Fruit fly (Drosophila melanogaster) whole organism, prepupa: Measurements from ENCODE around the gene CG14853.

ENCODE experiments used
- Blimp-1 ChIP-seq: fragments of 200-800 bp; sonication (Bioruptor generic); optimal IDR thresholded peaks from 3 replicates; lab custom pipeline; 2017; ENCODE audit warnings: missing biosample characterization, missing genetic modification characterization, mild to moderate bottlenecking, moderate library complexity, missing genetic modification reagents
- CG10631 ChIP-seq: fragments of 200-800 bp; sonication (Bioruptor generic); optimal IDR thresholded peaks from 2 replicates; lab custom pipeline; 2016; ENCODE audit warnings: missing biosample characterization, missing genetic modification characterization
- CG10669 ChIP-seq: fragments of 200-800 bp; sonication (Bioruptor generic); optimal IDR thresholded peaks from 3 replicates; lab custom pipeline; 2018; ENCODE audit warnings: missing biosample characterization, mild to moderate bottlenecking, missing genetic modification characterization, moderate library complexity
- CG11762 ChIP-seq: fragments of 200-800 bp; sonication (Bioruptor generic); optimal IDR thresholded peaks from 3 replicates; lab custom pipeline; 2016; ENCODE audit warnings: missing biosample characterization, missing genetic modification characterization; ENCODE audit not compliant: insufficient read depth
- CG11902 ChIP-seq: fragments of 200-800 bp; sonication (Bioruptor generic); optimal IDR thresholded peaks from 3 replicates; lab custom pipeline; 2016; ENCODE audit warnings: missing biosample characterization, missing genetic modification characterization
- CG15336 ChIP-seq: fragments of 200-800 bp; sonication (Bioruptor generic); IDR thresholded peaks from 2 replicates; pipeline ENCODE4 v1.3.6; 2022; ENCODE audit warnings: missing biosample characterization, missing genetic modification characterization
- CG1621 ChIP-seq: fragments of 200-800 bp; sonication (Bioruptor generic); optimal IDR thresholded peaks from 3 replicates; lab custom pipeline; 2018; ENCODE audit warnings: missing biosample characterization, mild to moderate bottlenecking, missing genetic modification characterization
- CG16779 ChIP-seq: fragments of 200-800 bp; sonication (Bioruptor generic); optimal IDR thresholded peaks from 3 replicates; lab custom pipeline; 2017; ENCODE audit warnings: missing biosample characterization, mild to moderate bottlenecking, missing genetic modification characterization
- CG3032 ChIP-seq: fragments of 200-800 bp; optimal IDR thresholded peaks from 2 replicates; lab custom pipeline; 2019; ENCODE audit warnings: missing biosample characterization, mild to moderate bottlenecking, missing genetic modification characterization, moderate library complexity
- CG31627 ChIP-seq: fragments of 200-800 bp; sonication (Bioruptor generic); optimal IDR thresholded peaks from 3 replicates; lab custom pipeline; 2016; ENCODE audit warnings: missing biosample characterization, missing genetic modification characterization
- CG32006 ChIP-seq: fragments of 200-800 bp; sonication (Bioruptor generic); optimal IDR thresholded peaks from 3 replicates; lab custom pipeline; 2017; ENCODE audit warnings: missing biosample characterization, mild to moderate bottlenecking, missing genetic modification characterization
- CG34406 ChIP-seq: fragments of 200-800 bp; sonication (Bioruptor generic); optimal IDR thresholded peaks from 3 replicates; lab custom pipeline; 2016; ENCODE audit warnings: missing biosample characterization, missing genetic modification characterization
- CG4318 ChIP-seq: fragments of 200-800 bp; sonication (Bioruptor generic); optimal IDR thresholded peaks from 3 replicates; lab custom pipeline; 2017; ENCODE audit warnings: missing biosample characterization, mild to moderate bottlenecking, missing genetic modification characterization
- CG6163 ChIP-seq: fragments of 200-800 bp; sonication (Bioruptor generic); IDR thresholded peaks from 3 replicates; pipeline ENCODE4 v1.3.6; 2022; ENCODE audit warnings: missing biosample characterization, missing genetic modification characterization
- CG6276 ChIP-seq: fragments of 200-800 bp; sonication (Bioruptor generic); optimal IDR thresholded peaks from 2 replicates; lab custom pipeline; 2017; ENCODE audit warnings: missing biosample characterization, mild to moderate bottlenecking, missing genetic modification characterization
- CG6854 ChIP-seq: fragments of 200-800 bp; sonication (Bioruptor generic); optimal IDR thresholded peaks from 2 replicates; lab custom pipeline; 2017; ENCODE audit warnings: missing biosample characterization, mild to moderate bottlenecking, missing genetic modification characterization
- CG8119 ChIP-seq: fragments of 200-800 bp; sonication (Bioruptor generic); IDR thresholded peaks from 3 replicates; pipeline ENCODE4 v1.3.6; 2022; ENCODE audit warnings: missing biosample characterization, missing genetic modification characterization
- CG8319 ChIP-seq: fragments of 200-800 bp; sonication (Bioruptor generic); optimal IDR thresholded peaks from 3 replicates; lab custom pipeline; 2016; ENCODE audit warnings: missing biosample characterization, missing genetic modification characterization
- Eip75B ChIP-seq: fragments of 200-800 bp; sonication (Bioruptor generic); optimal IDR thresholded peaks from 3 replicates; lab custom pipeline; 2016; ENCODE audit warnings: missing biosample characterization, missing genetic modification characterization
- Eip78C ChIP-seq: fragments of 200-800 bp; sonication (Bioruptor generic); peaks from one replicate; lab custom pipeline; 2016; ENCODE audit warnings: missing biosample characterization, missing genetic modification characterization
- Ets21C ChIP-seq: fragments of 200-800 bp; sonication (Bioruptor generic); optimal IDR thresholded peaks from 3 replicates; lab custom pipeline; 2016; ENCODE audit warnings: missing biosample characterization, missing genetic modification characterization
- Ets96B ChIP-seq: fragments of 200-800 bp; optimal IDR thresholded peaks from 2 replicates; lab custom pipeline; 2019; ENCODE audit warnings: missing biosample characterization, mild to moderate bottlenecking, missing genetic modification characterization, moderate library complexity
- Gug ChIP-seq: fragments of 200-800 bp; sonication (Bioruptor generic); IDR thresholded peaks from 2 replicates; pipeline ENCODE4 v1.3.6; 2022; ENCODE audit warnings: missing biosample characterization, missing genetic modification characterization
- Hr38 ChIP-seq: sonication (Bioruptor generic); optimal IDR thresholded peaks from 2 replicates; lab custom pipeline; 2016; ENCODE audit warnings: missing biosample characterization, missing genetic modification characterization
- Hr39 ChIP-seq: fragments of 200-800 bp; sonication (Bioruptor generic); optimal IDR thresholded peaks from 2 replicates; lab custom pipeline; 2016; ENCODE audit warnings: missing biosample characterization, missing genetic modification characterization
- Hr4 ChIP-seq: fragments of 200-800 bp; sonication (Bioruptor generic); optimal IDR thresholded peaks from 3 replicates; lab custom pipeline; 2016; ENCODE audit warnings: missing biosample characterization, missing genetic modification characterization
- Lpt ChIP-seq: fragments of 200-800 bp; sonication (Bioruptor generic); optimal IDR thresholded peaks from 3 replicates; lab custom pipeline; 2016; ENCODE audit warnings: missing biosample characterization, missing genetic modification characterization
- Met ChIP-seq: fragments of 200-800 bp; sonication (Bioruptor generic); optimal IDR thresholded peaks from 3 replicates; lab custom pipeline; 2016; ENCODE audit warnings: missing biosample characterization, missing genetic modification characterization
- Smox ChIP-seq: fragments of 200-800 bp; sonication (Bioruptor generic); optimal IDR thresholded peaks from 3 replicates; lab custom pipeline; 2016; ENCODE audit warnings: missing biosample characterization, missing genetic modification characterization
- Sox102F ChIP-seq: fragments of 200-800 bp; sonication (Bioruptor generic); optimal IDR thresholded peaks from 2 replicates; lab custom pipeline; 2016; ENCODE audit warnings: missing biosample characterization, mild to moderate bottlenecking, missing genetic modification characterization
- Sox14 ChIP-seq: fragments of 200-800 bp; sonication (Bioruptor generic); optimal IDR thresholded peaks from 3 replicates; lab custom pipeline; 2016; ENCODE audit warnings: missing biosample characterization, missing genetic modification characterization
- Sox15 ChIP-seq: fragments of 200-800 bp; sonication (Bioruptor generic); optimal IDR thresholded peaks from 3 replicates; lab custom pipeline; 2016; ENCODE audit warnings: missing biosample characterization, missing genetic modification characterization
- acj6 ChIP-seq: fragments of 200-800 bp; sonication (Bioruptor generic); optimal IDR thresholded peaks from 3 replicates; lab custom pipeline; 2016; ENCODE audit warnings: missing biosample characterization, missing genetic modification characterization
- dac ChIP-seq: fragments of 200-800 bp; sonication (Bioruptor generic); optimal IDR thresholded peaks from 2 replicates; lab custom pipeline; 2017; ENCODE audit warnings: missing biosample characterization, mild to moderate bottlenecking, missing genetic modification characterization
- dsx ChIP-seq: fragments of 200-800 bp; optimal IDR thresholded peaks from 3 replicates; lab custom pipeline; 2019; ENCODE audit warnings: missing biosample characterization, mild to moderate bottlenecking, missing genetic modification characterization, moderate library complexity; ENCODE audit not compliant: poor library complexity, severe bottlenecking
- eg ChIP-seq: fragments of 200-800 bp; sonication (Bioruptor generic); IDR thresholded peaks from 3 replicates; pipeline ENCODE4 v1.3.6; 2022; ENCODE audit warnings: missing biosample characterization, missing genetic modification characterization
- fd59A ChIP-seq: fragments of 200-800 bp; sonication (Bioruptor generic); optimal IDR thresholded peaks from 2 replicates; lab custom pipeline; 2017; ENCODE audit warnings: missing biosample characterization, mild to moderate bottlenecking, missing genetic modification characterization, missing genetic modification reagents
- fd85E ChIP-seq: fragments of 200-800 bp; sonication (Bioruptor generic); optimal IDR thresholded peaks from 3 replicates; lab custom pipeline; 2016; ENCODE audit warnings: missing biosample characterization, missing genetic modification characterization
- fkh ChIP-seq: fragments of 200-800 bp; sonication (Bioruptor generic); optimal IDR thresholded peaks from 3 replicates; lab custom pipeline; 2017; ENCODE audit warnings: missing biosample characterization, mild to moderate bottlenecking, missing genetic modification characterization, moderate library complexity
- lz ChIP-seq: fragments of 200-800 bp; sonication (Bioruptor generic); optimal IDR thresholded peaks from 3 replicates; lab custom pipeline; 2016; ENCODE audit warnings: missing biosample characterization, missing genetic modification characterization
- net ChIP-seq: fragments of 200-800 bp; sonication (Bioruptor generic); optimal IDR thresholded peaks from 3 replicates; lab custom pipeline; 2016; ENCODE audit warnings: missing biosample characterization, missing genetic modification characterization
- spab ChIP-seq: fragments of 200-800 bp; sonication (Bioruptor generic); optimal IDR thresholded peaks from 2 replicates; lab custom pipeline; 2017; ENCODE audit warnings: missing biosample characterization, mild to moderate bottlenecking, missing genetic modification characterization, missing genetic modification reagents
- ss ChIP-seq, 2 experiments: fragments of 200-800 bp; sonication (Bioruptor generic); optimal IDR thresholded peaks; 2 replicates in 1 of 2; 3 replicates in 1 of 2; lab custom pipeline; 2017 to 2018; ENCODE audit warnings: mild to moderate bottlenecking in 2 of 2, missing biosample characterization in 2 of 2, missing genetic modification characterization in 2 of 2, moderate library complexity in 1 of 2
- svp ChIP-seq: fragments of 200-800 bp; sonication (Bioruptor generic); peaks from one replicate; lab custom pipeline; 2016; ENCODE audit warnings: missing biosample characterization, missing genetic modification characterization
- topi ChIP-seq: fragments of 200-800 bp; sonication (Bioruptor generic); optimal IDR thresholded peaks from 3 replicates; lab custom pipeline; 2016; ENCODE audit warnings: missing biosample characterization, missing genetic modification characterization
- vri ChIP-seq: fragments of 200-800 bp; sonication (Bioruptor generic); optimal IDR thresholded peaks from 3 replicates; lab custom pipeline; 2016; ENCODE audit warnings: missing biosample characterization, mild to moderate bottlenecking, missing genetic modification characterization

CG14853 gene

dm6 chr3R:14569411-14570107 is 39.9 kb upstream of the CG14853 start, which contains the start of gene Cys:
TSS of gene Cys (minus strand) at chr3R:14569644.
- TF ChIP-seq Gug (GFP tag; lab: Robert Waterston, UW) (no peak), svp (GFP tag; lab: Kevin White, UChicago) (peak; percentile 22), Hr4 (GFP tag; lab: Kevin White, UChicago) (peak; percentile 6), CG32006 (peak; percentile 52), Eip78C (peak; percentile 70)

- peak; percentile 75 for TF ChIP-seq Lpt
- TF ChIP-seq dsx (GFP tag; lab: Kevin White, UChicago) = peak; percentile 33
- peak; percentile 18 for TF ChIP-seq spab (GFP tag; lab: Kevin White, UChicago)
- peak; percentile 56 for TF ChIP-seq CG11762 (GFP tag; lab: Kevin White, UChicago)
- peak; percentile 78 for TF ChIP-seq CG32006
- peak; percentile 67 for TF ChIP-seq Sox14 (GFP tag; lab: Kevin White, UChicago)
- TF ChIP-seq dac (GFP tag; lab: Kevin White, UChicago) = no peak
- TF ChIP-seq Hr4 (GFP tag; lab: Kevin White, UChicago) = peak; percentile 67
- TF ChIP-seq Blimp-1 (GFP tag; lab: Kevin White, UChicago) = peak; percentile 30
- peak; percentile 67 for TF ChIP-seq CG34406 (GFP tag; lab: Kevin White, UChicago)
- peak; percentile 47 for TF ChIP-seq fd59A (GFP tag; lab: Kevin White, UChicago)
- TF ChIP-seq Hr38 (GFP tag; lab: Kevin White, UChicago) = no peak
- peak; percentile 40 for TF ChIP-seq fkh (GFP tag; lab: Kevin White, UChicago)
- peak; percentile 45 for TF ChIP-seq CG8319 (GFP tag; lab: Kevin White, UChicago)
- peak; percentile 67 for TF ChIP-seq CG8119 (GFP tag; lab: Robert Waterston, UW)
- peak; percentile 69 for TF ChIP-seq Met (GFP tag; lab: Kevin White, UChicago)
- TF ChIP-seq CG16779 (tag; lab: Kevin White, UChicago) = peak; percentile 10
- TF ChIP-seq CG3032 (tag; lab: Kevin White, UChicago) = peak; percentile 59
- TF ChIP-seq Ets21C (GFP tag; lab: Kevin White, UChicago) = peak; percentile 63
- TF ChIP-seq CG10631 = peak; percentile 82
- TF ChIP-seq CG4318 (GFP tag; lab: Kevin White, UChicago) = peak; percentile 65
- TF ChIP-seq Eip78C = peak; percentile 94
- peak; percentile 17 for TF ChIP-seq CG1621 (tag; lab: Kevin White, UChicago)
- peak in 1 of 2 experiments; percentile 64 for TF ChIP-seq ss (GFP tag; optimal IDR thresholded peaks at IDR 0.05; lab: Kevin White, UChicago)
- TF ChIP-seq Sox15 (GFP tag; lab: Kevin White, UChicago) = peak; percentile 58
- peak; percentile 48; the same call in 1 of the 3 replicates for TF ChIP-seq eg (GFP tag; lab: Robert Waterston, UW)
- TF ChIP-seq CG10669 (GFP tag; lab: Kevin White, UChicago) = peak; percentile 44
- peak; percentile 52 for TF ChIP-seq CG6276
- TF ChIP-seq Smox (GFP tag; lab: Kevin White, UChicago) = peak; percentile 76
- peak; percentile 56 for TF ChIP-seq CG11902 (GFP tag; lab: Kevin White, UChicago)
- TF ChIP-seq fd85E = no peak
- TF ChIP-seq net (GFP tag; lab: Kevin White, UChicago) = peak; percentile 42
- peak; percentile 65 for TF ChIP-seq acj6
- TF ChIP-seq topi (GFP tag; lab: Kevin White, UChicago) = peak; percentile 52
- TF ChIP-seq CG31627 = peak; percentile 68
- TF ChIP-seq Gug (GFP tag; lab: Robert Waterston, UW) = no peak
- peak; percentile 30 for TF ChIP-seq Sox102F (GFP tag; lab: Kevin White, UChicago)
- TF ChIP-seq Hr39 (GFP tag; lab: Kevin White, UChicago) = peak; percentile 63
- TF ChIP-seq CG6854 (GFP tag; lab: Kevin White, UChicago) = no peak
- peak; percentile 43; the same call in 1 of the 3 replicates for TF ChIP-seq CG6163 (GFP tag; lab: Robert Waterston, UW)
- peak; percentile 67 for TF ChIP-seq Eip75B (GFP tag; lab: Kevin White, UChicago)
- peak; percentile 78 for TF ChIP-seq lz (GFP tag; lab: Kevin White, UChicago)
- peak; percentile 59 for TF ChIP-seq Ets96B (tag; lab: Kevin White, UChicago)
- TF ChIP-seq svp (GFP tag; lab: Kevin White, UChicago) = peak; percentile 87
- peak; percentile 83 for TF ChIP-seq vri (GFP tag; lab: Kevin White, UChicago)
- peak; percentile 50; the same call in 1 of the 2 replicates for TF ChIP-seq CG15336 (GFP tag; lab: Robert Waterston, UW)
Observed at dm6 chr3R:14574962-14575717, 34.3 kb upstream of the CG14853 start.
